Fruit fly (Drosophila melanogaster) whole organism, embryonic: ENCODE measurements around the gene CG12171.

Source experiments
- Abd-B ChIP-seq: fragments of 200-800 bp; sonication (Bioruptor generic); optimal IDR thresholded peaks from 2 replicates; lab custom pipeline; 2018; ENCODE audit warnings: missing biosample characterization, mild to moderate bottlenecking, missing genetic modification characterization, moderate library complexity
- Atf6 ChIP-seq: fragments of 200-800 bp; sonication (Bioruptor generic); IDR thresholded peaks from 2 replicates; pipeline ENCODE4 v1.3.6; 2022; ENCODE audit warnings: missing biosample characterization, missing genetic modification characterization
- Blimp-1 ChIP-seq: fragments of 200-800 bp; sonication (Bioruptor generic); optimal IDR thresholded peaks from 3 replicates; lab custom pipeline; 2018; ENCODE audit warnings: missing biosample characterization, missing genetic modification characterization, mild to moderate bottlenecking, moderate library complexity, missing genetic modification reagents
- CG11398 ChIP-seq: fragments of 200-800 bp; sonication (Bioruptor generic); optimal IDR thresholded peaks from 2 replicates; lab custom pipeline; 2016; ENCODE audit warnings: missing biosample characterization, missing genetic modification characterization
- CG14050 ChIP-seq: fragments of 200-800 bp; sonication (Bioruptor generic); IDR thresholded peaks from 3 replicates; pipeline ENCODE4 v1.3.6; 2022; ENCODE audit warnings: missing biosample characterization, missing genetic modification characterization
- CG16813 ChIP-seq: fragments of 200-800 bp; sonication (Bioruptor generic); IDR thresholded peaks from 3 replicates; pipeline ENCODE4 v1.3.6; 2022; ENCODE audit warnings: missing biosample characterization, missing genetic modification characterization; ENCODE audit not compliant: partially characterized antibody
- CG17359 ChIP-seq: fragments of 200-800 bp; sonication (Bioruptor generic); optimal IDR thresholded peaks from 3 replicates; lab custom pipeline; 2018; ENCODE audit warnings: missing biosample characterization, mild to moderate bottlenecking, missing genetic modification characterization, moderate library complexity
- CG2120 ChIP-seq: fragments of 200-800 bp; sonication (Bioruptor generic); optimal IDR thresholded peaks from 3 replicates; lab custom pipeline; 2016; ENCODE audit warnings: missing biosample characterization, missing genetic modification characterization
- CG2199 ChIP-seq: fragments of 200-800 bp; sonication (Bioruptor generic); IDR thresholded peaks from 3 replicates; pipeline ENCODE4 v1.3.6; 2022; ENCODE audit warnings: missing biosample characterization, missing genetic modification characterization
- CG3065 ChIP-seq: fragments of 200-800 bp; sonication (Bioruptor generic); optimal IDR thresholded peaks from 2 replicates; lab custom pipeline; 2016; ENCODE audit warnings: missing biosample characterization, missing genetic modification characterization
- CG3163 ChIP-seq: fragments of 200-800 bp; sonication (Bioruptor generic); optimal IDR thresholded peaks from 3 replicates; lab custom pipeline; 2016; ENCODE audit warnings: missing biosample characterization, missing genetic modification characterization
- CG33557 ChIP-seq: fragments of 200-800 bp; sonication (Bioruptor generic); optimal IDR thresholded peaks from 2 replicates; lab custom pipeline; 2019; ENCODE audit warnings: missing biosample characterization, mild to moderate bottlenecking, missing genetic modification characterization, moderate library complexity
- CG42726 ChIP-seq: fragments of 200-800 bp; sonication (Bioruptor generic); IDR thresholded peaks from 2 replicates; pipeline ENCODE4 v1.3.6; 2022; ENCODE audit warnings: missing biosample characterization, missing genetic modification characterization; ENCODE audit not compliant: partially characterized antibody
- CG8281 ChIP-seq: fragments of 200-800 bp; sonication (Bioruptor generic); optimal IDR thresholded peaks from 2 replicates; lab custom pipeline; 2018; ENCODE audit warnings: missing biosample characterization, mild to moderate bottlenecking, missing genetic modification characterization, moderate library complexity
- CG8388 ChIP-seq: fragments of 200-800 bp; sonication (Bioruptor generic); optimal IDR thresholded peaks from 2 replicates; lab custom pipeline; 2019; ENCODE audit warnings: missing biosample characterization, mild to moderate bottlenecking, missing genetic modification characterization, moderate library complexity
- CG9215 ChIP-seq: fragments of 200-800 bp; sonication (Bioruptor generic); IDR thresholded peaks from 2 replicates; pipeline ENCODE4 v1.3.6; 2022; ENCODE audit warnings: missing biosample characterization, missing genetic modification characterization
- CG9876 ChIP-seq: fragments of 200-800 bp; sonication (Bioruptor generic); optimal IDR thresholded peaks from 2 replicates; lab custom pipeline; 2016; ENCODE audit warnings: missing biosample characterization, missing genetic modification characterization
- Ets97D ChIP-seq: fragments of 200-800 bp; sonication (Bioruptor generic); optimal IDR thresholded peaks from 3 replicates; lab custom pipeline; 2016; ENCODE audit warnings: missing biosample characterization, missing genetic modification characterization
- GATAe ChIP-seq: fragments of 200-800 bp; sonication (Bioruptor generic); conservative IDR thresholded peaks from 2 replicates; pipeline ENCODE4 v1.3.6; 2022; ENCODE audit warnings: missing biosample characterization, missing genetic modification characterization
- Gug ChIP-seq: fragments of 200-800 bp; sonication (Bioruptor generic); IDR thresholded peaks from 4 replicates; pipeline ENCODE4 v1.3.6; 2022; ENCODE audit warnings: missing biosample characterization, missing genetic modification characterization
- Hmx ChIP-seq: fragments of 200-800 bp; sonication (Bioruptor generic); optimal IDR thresholded peaks from 2 replicates; lab custom pipeline; 2016; ENCODE audit warnings: missing biosample characterization, missing genetic modification characterization
- Hr51 ChIP-seq, 2 experiments: fragments of 200-800 bp; sonication (Bioruptor generic); optimal IDR thresholded peaks; 2 replicates in 1 of 2; 3 replicates in 1 of 2; lab custom pipeline; 2016 to 2018; ENCODE audit warnings: missing biosample characterization in 2 of 2, missing genetic modification characterization in 2 of 2, mild to moderate bottlenecking in 1 of 2, moderate library complexity in 1 of 2
- Mes4 ChIP-seq: fragments of 200-800 bp; sonication (Bioruptor generic); optimal IDR thresholded peaks from 2 replicates; lab custom pipeline; 2016; ENCODE audit warnings: missing biosample characterization, missing genetic modification characterization
- NK7.1 ChIP-seq: fragments of 200-800 bp; sonication (Bioruptor generic); optimal IDR thresholded peaks from 3 replicates; lab custom pipeline; 2016; ENCODE audit warnings: missing biosample characterization, missing genetic modification characterization
- Oli ChIP-seq: fragments of 200-800 bp; sonication (Bioruptor generic); optimal IDR thresholded peaks from 2 replicates; lab custom pipeline; 2018; ENCODE audit warnings: missing biosample characterization, mild to moderate bottlenecking, missing genetic modification characterization, moderate library complexity
- Rfx ChIP-seq: fragments of 200-800 bp; sonication (Bioruptor generic); IDR thresholded peaks from 2 replicates; pipeline ENCODE4 v1.3.6; 2022; ENCODE audit warnings: missing biosample characterization, missing genetic modification characterization
- Vsx1 ChIP-seq: fragments of 200-800 bp; sonication (Bioruptor generic); optimal IDR thresholded peaks from 2 replicates; lab custom pipeline; 2017; ENCODE audit warnings: missing biosample characterization, mild to moderate bottlenecking, missing genetic modification characterization, missing genetic modification reagents
- amos ChIP-seq: fragments of 200-800 bp; sonication (Bioruptor generic); IDR thresholded peaks from 2 replicates; pipeline ENCODE4 v1.3.6; 2022; ENCODE audit warnings: missing biosample characterization, missing genetic modification characterization; ENCODE audit not compliant: partially characterized antibody
- ap ChIP-seq: fragments of 200-800 bp; sonication (Bioruptor generic); IDR thresholded peaks from 2 replicates; pipeline ENCODE4 v1.3.6; 2022; ENCODE audit warnings: missing biosample characterization, missing genetic modification characterization
- bigmax ChIP-seq: fragments of 200-800 bp; sonication (Bioruptor generic); optimal IDR thresholded peaks from 2 replicates; lab custom pipeline; 2018; ENCODE audit warnings: missing biosample characterization, mild to moderate bottlenecking, missing genetic modification characterization
- crc ChIP-seq: fragments of 200-800 bp; sonication (Bioruptor generic); optimal IDR thresholded peaks from 2 replicates; lab custom pipeline; 2016; ENCODE audit warnings: missing biosample characterization, missing genetic modification characterization
- da ChIP-seq: fragments of 200-800 bp; sonication (Bioruptor generic); optimal IDR thresholded peaks from 2 replicates; lab custom pipeline; 2016; ENCODE audit warnings: missing biosample characterization, missing genetic modification characterization
- danr ChIP-seq: fragments of 200-800 bp; sonication (Bioruptor generic); IDR thresholded peaks from 2 replicates; pipeline ENCODE4 v1.3.6; 2022; ENCODE audit warnings: missing biosample characterization, missing genetic modification characterization
- dpn ChIP-seq, 2 experiments: fragments of 200-800 bp; sonication (Bioruptor generic); optimal IDR thresholded peaks; 3 replicates each; lab custom pipeline; 2016; ENCODE audit warnings: missing biosample characterization in 2 of 2, missing genetic modification characterization in 2 of 2
- dysf ChIP-seq: fragments of 200-800 bp; sonication (Bioruptor generic); IDR thresholded peaks from 3 replicates; pipeline ENCODE4 v1.3.6; 2022; ENCODE audit warnings: missing biosample characterization, missing genetic modification characterization
- fd102C ChIP-seq: fragments of 200-800 bp; sonication (Bioruptor generic); optimal IDR thresholded peaks from 2 replicates; lab custom pipeline; 2018; ENCODE audit warnings: missing biosample characterization, mild to moderate bottlenecking, missing genetic modification characterization, moderate library complexity
- fru ChIP-seq: fragments of >200 bp; optimal IDR thresholded peaks from 2 replicates; lab custom pipeline; 2017
- fu2 ChIP-seq: fragments of 200-800 bp; sonication (Bioruptor generic); optimal IDR thresholded peaks from 2 replicates; lab custom pipeline; 2016; ENCODE audit warnings: missing biosample characterization, missing genetic modification characterization
- grn ChIP-seq: fragments of 200-800 bp; sonication (Bioruptor generic); optimal IDR thresholded peaks from 3 replicates; lab custom pipeline; 2017; ENCODE audit warnings: missing biosample characterization, missing genetic modification characterization
- jigr1 ChIP-seq: fragments of 200-800 bp; sonication (Bioruptor generic); IDR thresholded peaks from 3 replicates; pipeline ENCODE4 v1.3.6; 2022; ENCODE audit warnings: missing biosample characterization, missing genetic modification characterization
- kah ChIP-seq: fragments of 200-800 bp; sonication (Bioruptor generic); optimal IDR thresholded peaks from 2 replicates; lab custom pipeline; 2018; ENCODE audit warnings: missing biosample characterization, mild to moderate bottlenecking, missing genetic modification characterization
- ken ChIP-seq: fragments of 200-800 bp; sonication (Bioruptor generic); IDR thresholded peaks from 3 replicates; pipeline ENCODE4 v1.3.6; 2022; ENCODE audit warnings: missing biosample characterization, missing genetic modification characterization
- knrl ChIP-seq: fragments of 200-800 bp; sonication (Bioruptor generic); IDR thresholded peaks from 3 replicates; pipeline ENCODE4 v1.3.6; 2022; ENCODE audit warnings: missing biosample characterization, missing genetic modification characterization; ENCODE audit not compliant: partially characterized antibody
- lov ChIP-seq, 2 experiments: fragments of 200-800 bp in 1 of 2; fragments of >200 bp in 1 of 2; sonication (Bioruptor generic) in 1 of 2; IDR thresholded peaks in 1 of 2; optimal IDR thresholded peaks in 1 of 2; 2 replicates in 1 of 2; 3 replicates in 1 of 2; pipeline versions ENCODE4 v1.3.6 to Lab custom; 2017 to 2022; ENCODE audit warnings: missing biosample characterization in 1 of 2, missing genetic modification characterization in 1 of 2
- mirr ChIP-seq: fragments of 200-800 bp; sonication (Bioruptor generic); optimal IDR thresholded peaks from 3 replicates; lab custom pipeline; 2018; ENCODE audit warnings: missing biosample characterization, mild to moderate bottlenecking, missing genetic modification characterization
- pita ChIP-seq: fragments of 200-800 bp; sonication (Bioruptor generic); optimal IDR thresholded peaks from 2 replicates; lab custom pipeline; 2017; ENCODE audit warnings: missing biosample characterization, mild to moderate bottlenecking, missing genetic modification characterization
- repo ChIP-seq: fragments of 200-800 bp; sonication (Bioruptor generic); optimal IDR thresholded peaks from 2 replicates; lab custom pipeline; 2016; ENCODE audit warnings: missing biosample characterization, missing genetic modification characterization
- slbo ChIP-seq: fragments of 200-800 bp; sonication (Bioruptor generic); IDR thresholded peaks from 2 replicates; pipeline ENCODE4 v1.3.6; 2022; ENCODE audit warnings: missing biosample characterization, missing genetic modification characterization
- tgo ChIP-seq: fragments of 200-800 bp; sonication (Bioruptor generic); IDR thresholded peaks from 3 replicates; pipeline ENCODE4 v1.3.6; 2022; ENCODE audit warnings: missing biosample characterization, missing genetic modification characterization
- tio ChIP-seq: fragments of 200-800 bp; sonication (Bioruptor generic); optimal IDR thresholded peaks from 2 replicates; lab custom pipeline; 2017; ENCODE audit warnings: missing biosample characterization, missing genetic modification characterization, inconsistent platforms
- trem ChIP-seq: fragments of 200-800 bp; optimal IDR thresholded peaks from 3 replicates; lab custom pipeline; 2019; ENCODE audit warnings: missing biosample characterization, mild to moderate bottlenecking, missing genetic modification characterization, moderate library complexity

The CG12171 gene

DNA sequence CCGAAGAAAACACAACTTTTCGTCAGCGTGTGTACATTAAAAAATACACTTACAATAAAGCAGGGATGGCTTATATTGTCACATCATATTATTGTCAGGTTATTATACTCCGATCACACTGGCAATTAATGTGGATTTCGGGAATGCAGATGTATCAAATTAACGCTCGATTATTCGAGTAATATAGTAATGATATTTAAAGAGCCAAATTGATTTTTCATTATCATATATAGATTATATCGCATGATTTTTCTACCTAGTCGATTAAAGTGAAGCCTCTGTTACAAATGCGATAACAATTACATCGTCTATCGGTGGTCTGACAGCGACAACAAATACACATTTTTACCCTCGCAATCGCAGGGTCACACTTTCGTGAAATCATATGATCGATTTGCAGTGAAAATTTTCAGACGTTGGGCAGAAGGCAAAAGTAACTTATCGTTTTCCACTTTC lies 42.0 kb upstream of the CG12171 start, which contains the start of the genes noi and Vha26 (continued):
- peak in 1 of 2 experiments; percentile 48 for TF ChIP-seq Hr51 (GFP tag; optimal IDR thresholded peaks at IDR 0.05; lab: Kevin White, UChicago)
- TF ChIP-seq NK7.1 (GFP tag; lab: Kevin White, UChicago) = no peak
- no peak for TF ChIP-seq CG11398 (GFP tag; lab: Kevin White, UChicago)
- no peak for TF ChIP-seq jigr1 (GFP tag; lab: Robert Waterston, UW)
- TF ChIP-seq kah (GFP tag; lab: Kevin White, UChicago) = no peak
- peak; percentile 16 to 21 for TF ChIP-seq dpn (GFP tag; optimal IDR thresholded peaks at IDR 0.05; lab: Kevin White, UChicago)
- no peak for TF ChIP-seq CG14050
- no peak for TF ChIP-seq ken (GFP tag; lab: Robert Waterston, UW)
- TF ChIP-seq Hmx = no peak
- no peak for TF ChIP-seq tio
- no peak for TF ChIP-seq CG2199
- TF ChIP-seq da (GFP tag; lab: Kevin White, UChicago) = peak; percentile 8
- TF ChIP-seq CG3065 = no peak
- TF ChIP-seq CG17359 (tag; lab: Kevin White, UChicago) = peak; percentile 25
- 0 out of 3 replicates have a peak, but pooled peaks have one; percentile 35 for TF ChIP-seq dysf
- no peak for TF ChIP-seq fd102C
- no peak for TF ChIP-seq Oli (tag; lab: Kevin White, UChicago)
- TF ChIP-seq Gug (GFP tag; lab: Robert Waterston, UW) = 0 out of 4 replicates have a peak, but pooled peaks have one; percentile 23
- no peak for TF ChIP-seq CG8388 (GFP tag; lab: Kevin White, UChicago)
- no peak for TF ChIP-seq Rfx (GFP tag; lab: Robert Waterston, UW)
- no peak for TF ChIP-seq Atf6 (GFP tag; lab: Robert Waterston, UW)
- no peak for TF ChIP-seq CG3163 (GFP tag; lab: Kevin White, UChicago)
- TF ChIP-seq ap = no peak
- no peak for TF ChIP-seq CG9876 (GFP tag; lab: Kevin White, UChicago)
- TF ChIP-seq slbo (GFP tag; lab: Robert Waterston, UW) = peak; percentile 47
- TF ChIP-seq tgo (GFP tag; lab: Robert Waterston, UW) = no peak
- no peak for TF ChIP-seq crc
- TF ChIP-seq grn (GFP tag; lab: Kevin White, UChicago) = no peak
- TF ChIP-seq lov (optimal IDR thresholded peaks at IDR 0.05; lab: Kevin White, UChicago) = no peak
- TF ChIP-seq lov (GFP tag; IDR thresholded peaks at IDR 0.05; lab: Robert Waterston, UW) = no peak
- no peak for TF ChIP-seq CG33557
- peak; percentile 59 for TF ChIP-seq amos (GFP tag; lab: Robert Waterston, UW)
- no peak for TF ChIP-seq bigmax (GFP tag; lab: Kevin White, UChicago)
- TF ChIP-seq mirr (GFP tag; lab: Kevin White, UChicago) = peak; percentile 31
- TF ChIP-seq Ets97D (GFP tag; lab: Kevin White, UChicago) = peak; percentile 77
- TF ChIP-seq fru (lab: Kevin White, UChicago) = no peak
- no peak for TF ChIP-seq Blimp-1 (GFP tag; lab: Kevin White, UChicago)
- TF ChIP-seq CG42726 = no peak
- TF ChIP-seq danr = no peak
- peak; percentile 74 for TF ChIP-seq knrl (GFP tag; lab: Robert Waterston, UW)
- TF ChIP-seq repo (GFP tag; lab: Kevin White, UChicago) = no peak
- TF ChIP-seq fu2 (GFP tag; lab: Kevin White, UChicago) = no peak
- TF ChIP-seq Abd-B = no peak
- TF ChIP-seq CG2120 (GFP tag; lab: Kevin White, UChicago) = peak; percentile 70
- no peak for TF ChIP-seq CG8281 (tag; lab: Kevin White, UChicago)
- TF ChIP-seq GATAe (GFP tag; lab: Robert Waterston, UW) = no peak
- TF ChIP-seq CG9215 (GFP tag; lab: Robert Waterston, UW) = no peak
- TF ChIP-seq pita (GFP tag; lab: Kevin White, UChicago) = no peak
- peak; percentile 73 for TF ChIP-seq CG16813 (GFP tag; lab: Robert Waterston, UW)
- TF ChIP-seq Vsx1 (GFP tag; lab: Kevin White, UChicago) = no peak
- TF ChIP-seq trem (tag; lab: Kevin White, UChicago) = peak; percentile 91
- peak; percentile 31 for TF ChIP-seq Mes4 (GFP tag; lab: Kevin White, UChicago)
